Worm (Caenorhabditis elegans) whole organism, L3 larva: ENCODE measurements around the gene ZK930.2.

ENCODE experiments used
- R02D3.7 ChIP-seq: fragments of 150-350 bp; optimal IDR thresholded peaks from 2 replicates; lab custom pipeline; 2014; ENCODE audit warnings: missing biosample characterization, missing genetic modification characterization
- aly-2 ChIP-seq: fragments of 150-350 bp; optimal IDR thresholded peaks from 2 replicates; lab custom pipeline; 2014; ENCODE audit warnings: missing biosample characterization, missing genetic modification characterization
- ama-1 ChIP-seq: fragments of 150-350 bp; optimal IDR thresholded peaks from 2 replicates; lab custom pipeline; 2018
- ceh-16 ChIP-seq: sonication (generic microtip); optimal IDR thresholded peaks from 2 replicates; lab custom pipeline; 2017; ENCODE audit warnings: missing biosample characterization, missing genetic modification characterization
- egl-5 ChIP-seq: fragments of 150-350 bp; optimal IDR thresholded peaks from 2 replicates; lab custom pipeline; 2017; ENCODE audit warnings: missing biosample characterization, missing genetic modification reagents, missing genetic modification characterization, inconsistent platforms
- elt-1 ChIP-seq: fragments of 150-350 bp; optimal IDR thresholded peaks from 2 replicates; lab custom pipeline; 2014; ENCODE audit warnings: missing biosample characterization, missing genetic modification characterization
- elt-3 ChIP-seq, 3 experiments: fragments of 150-350 bp in 1 of 3; sonication (generic microtip) in 2 of 3; optimal IDR thresholded peaks; 2 replicates in 2 of 3; 4 replicates in 1 of 3; lab custom pipeline; 2014 to 2017; ENCODE audit warnings: missing biosample characterization in 3 of 3, missing genetic modification characterization in 3 of 3
- eor-1 ChIP-seq, 2 experiments: fragments of 150-350 bp; optimal IDR thresholded peaks; 2 replicates each; lab custom pipeline; 2014 to 2018; ENCODE audit warnings: missing biosample characterization in 2 of 2, missing genetic modification characterization in 2 of 2
- fos-1 ChIP-seq: fragments of 150-350 bp; optimal IDR thresholded peaks from 2 replicates; lab custom pipeline; 2014; ENCODE audit warnings: missing biosample characterization, missing genetic modification characterization
- hmg-11 ChIP-seq: sonication (generic microtip); optimal IDR thresholded peaks from 2 replicates; lab custom pipeline; 2016; ENCODE audit warnings: missing genetic modification characterization, missing compliant biosample characterization
- jun-1 ChIP-seq: fragments of 150-350 bp; optimal IDR thresholded peaks from 2 replicates; lab custom pipeline; 2014; ENCODE audit warnings: missing biosample characterization, missing genetic modification reagents, missing genetic modification characterization
- lin-15B ChIP-seq: fragments of 150-350 bp; optimal IDR thresholded peaks from 2 replicates; lab custom pipeline; 2014; ENCODE audit warnings: missing biosample characterization, missing genetic modification characterization
- lin-39 ChIP-seq: fragments of 150-350 bp; optimal IDR thresholded peaks from 2 replicates; lab custom pipeline; 2018; ENCODE audit warnings: missing biosample characterization, missing genetic modification reagents, missing genetic modification characterization
- lsy-12 ChIP-seq: sonication (generic microtip); optimal IDR thresholded peaks from 2 replicates; lab custom pipeline; 2016; ENCODE audit warnings: mild to moderate bottlenecking, missing genetic modification characterization, missing compliant biosample characterization
- mdl-1 ChIP-seq: fragments of 150-350 bp; optimal IDR thresholded peaks from 2 replicates; lab custom pipeline; 2014; ENCODE audit warnings: missing biosample characterization, missing genetic modification characterization
- nfya-1 ChIP-seq: sonication (generic microtip); optimal IDR thresholded peaks from 2 replicates; lab custom pipeline; 2017; ENCODE audit warnings: missing genetic modification characterization, mild to moderate bottlenecking, missing compliant biosample characterization, antibody characterized with exemption, moderate library complexity; ENCODE audit not compliant: insufficient read depth
- nhr-12 ChIP-seq: fragments of 150-350 bp; optimal IDR thresholded peaks from 2 replicates; lab custom pipeline; 2014; ENCODE audit warnings: missing biosample characterization, missing genetic modification characterization
- nhr-23 ChIP-seq: fragments of 150-350 bp; optimal IDR thresholded peaks from 2 replicates; lab custom pipeline; 2014; ENCODE audit warnings: missing biosample characterization, missing genetic modification reagents, missing genetic modification characterization
- nhr-237 ChIP-seq: fragments of 150-350 bp; optimal IDR thresholded peaks from 2 replicates; lab custom pipeline; 2014; ENCODE audit warnings: missing biosample characterization, missing genetic modification characterization
- nhr-25 ChIP-seq: sonication (generic microtip); optimal IDR thresholded peaks from 2 replicates; lab custom pipeline; 2017; ENCODE audit warnings: missing biosample characterization, missing genetic modification characterization
- nhr-67 ChIP-seq: fragments of 150-350 bp; optimal IDR thresholded peaks from 2 replicates; lab custom pipeline; 2014; ENCODE audit warnings: missing biosample characterization, missing genetic modification characterization
- pha-4 ChIP-seq: fragments of 150-350 bp; optimal IDR thresholded peaks from 2 replicates; lab custom pipeline; 2014; ENCODE audit warnings: missing biosample characterization, missing genetic modification reagents, missing genetic modification characterization
- skn-1 ChIP-seq: fragments of 150-350 bp; optimal IDR thresholded peaks from 2 replicates; lab custom pipeline; 2014; ENCODE audit warnings: missing biosample characterization, missing genetic modification characterization
- tbx-2 ChIP-seq: sonication (generic microtip); optimal IDR thresholded peaks from 2 replicates; lab custom pipeline; 2016; ENCODE audit warnings: mild to moderate bottlenecking, missing genetic modification characterization, missing compliant biosample characterization
- unc-39 ChIP-seq: sonication (generic microtip); optimal IDR thresholded peaks from 4 replicates; lab custom pipeline; 2017; ENCODE audit warnings: missing biosample characterization, missing genetic modification characterization
- unc-62 ChIP-seq: fragments of 150-350 bp; sonication (generic microtip); optimal IDR thresholded peaks from 4 replicates; lab custom pipeline; 2014; ENCODE audit warnings: missing biosample characterization, missing genetic modification reagents, missing genetic modification characterization
- zag-1 ChIP-seq: fragments of 150-350 bp; optimal IDR thresholded peaks from 2 replicates; lab custom pipeline; 2014; ENCODE audit warnings: missing biosample characterization, missing genetic modification characterization
- ztf-11 ChIP-seq: fragments of 150-350 bp; optimal IDR thresholded peaks from 2 replicates; lab custom pipeline; 2014; ENCODE audit warnings: missing biosample characterization, missing genetic modification characterization

Gene ZK930.2

ce11 chrII:11889420-11890075 is 3.7 kb downstream of the ZK930.2 start:
- TF ChIP-seq hmg-11: peak; percentile 27
- TF ChIP-seq nhr-25 (tag; lab: Kevin White, UChicago): peak; percentile 72
- no peak for TF ChIP-seq elt-3 (tag; optimal IDR thresholded peaks at IDR 0.05; lab: Kevin White, UChicago)
- no peak for TF ChIP-seq jun-1 (tag; lab: Kevin White, UChicago)
- no peak for TF ChIP-seq zag-1 (tag; lab: Kevin White, UChicago)
- TF ChIP-seq lin-39 (tag; lab: Kevin White, UChicago): peak; percentile 7
- peak; percentile 22 for TF ChIP-seq ama-1 (lab: Kevin White, UChicago)
- TF ChIP-seq pha-4 (tag; lab: Kevin White, UChicago): peak; percentile 29
- no peak for TF ChIP-seq fos-1
- TF ChIP-seq nhr-23 (tag; lab: Kevin White, UChicago): peak; percentile 64
- TF ChIP-seq nfya-1 (tag; lab: Kevin White, UChicago): peak; percentile 0
- no peak for TF ChIP-seq unc-39 (tag; lab: Kevin White, UChicago)

ce11 chrII:11888150-11888549 is 5.1 kb downstream of the ZK930.2 start:
- TF ChIP-seq lsy-12 (no peak), unc-62 (GFP tag; lab: Kevin White, UChicago) (no peak), elt-1 (peak; percentile 82), fos-1 (no peak), ceh-16 (tag; lab: Kevin White, UChicago) (no peak)
- TF ChIP-seq, all 47 proteins: peak for 1

- no peak for TF ChIP-seq nhr-12 (tag; lab: Kevin White, UChicago)
- no peak for TF ChIP-seq nhr-237 (tag; lab: Kevin White, UChicago)
- TF ChIP-seq egl-5 (tag; lab: Kevin White, UChicago): no peak
- TF ChIP-seq ztf-11 (tag; lab: Kevin White, UChicago): no peak
- TF ChIP-seq tbx-2 (tag; lab: Kevin White, UChicago): no peak
- no peak for TF ChIP-seq nhr-67
- no peak for TF ChIP-seq mdl-1 (tag; lab: Kevin White, UChicago)
- no peak for TF ChIP-seq zag-1 (tag; lab: Kevin White, UChicago)
- no peak for TF ChIP-seq lin-15B (tag; lab: Kevin White, UChicago)
- TF ChIP-seq hmg-11: no peak
- no peak for TF ChIP-seq unc-39 (tag; lab: Kevin White, UChicago)
- no peak for TF ChIP-seq nhr-25 (tag; lab: Kevin White, UChicago)
- no peak for TF ChIP-seq R02D3.7 (tag; lab: Kevin White, UChicago)
- TF ChIP-seq aly-2 (tag; lab: Kevin White, UChicago): no peak
- TF ChIP-seq lin-39 (tag; lab: Kevin White, UChicago): no peak
- no peak for TF ChIP-seq nfya-1 (tag; lab: Kevin White, UChicago)
These were observed 5.5 kb downstream of the ZK930.2 start for ce11 chrII:11887724-11888123.

- TF ChIP-seq hmg-11 (no peak), skn-1 (tag; lab: Kevin White, UChicago) (no peak), tbx-2 (tag; lab: Kevin White, UChicago) (no peak), ceh-16 (tag; lab: Kevin White, UChicago) (no peak), unc-39 (tag; lab: Kevin White, UChicago) (no peak), nhr-237 (tag; lab: Kevin White, UChicago) (no peak), nhr-23 (tag; lab: Kevin White, UChicago) (no peak), jun-1 (tag; lab: Kevin White, UChicago) (no peak), eor-1 (tag; optimal IDR thresholded peaks at IDR 0.05; lab: Kevin White, UChicago) (no peak), ama-1 (lab: Kevin White, UChicago) (no peak), nhr-67 (no peak), nhr-12 (tag; lab: Kevin White, UChicago) (no peak), zag-1 (tag; lab: Kevin White, UChicago) (no peak), lin-15B (tag; lab: Kevin White, UChicago) (no peak)
These were observed 9.6 kb downstream of the ZK930.2 start, which contains the start of gene ZK930.6 for ce11 chrII:11883648-11884047. TSS of gene ZK930.6 (plus strand) at chrII:11883948.

- TF ChIP-seq ama-1 (lab: Kevin White, UChicago) (peak; percentile 34), unc-62 (GFP tag; lab: Kevin White, UChicago) (no peak), nhr-23 (tag; lab: Kevin White, UChicago) (peak; percentile 33), skn-1 (tag; lab: Kevin White, UChicago) (no peak), nhr-25 (tag; lab: Kevin White, UChicago) (peak; percentile 86), nfya-1 (tag; lab: Kevin White, UChicago) (no peak), aly-2 (tag; lab: Kevin White, UChicago) (peak; percentile 56)
These were observed 12.5 kb downstream of the ZK930.2 start for ce11 chrII:11880456-11881353.
